Worm (Caenorhabditis elegans) whole organism, L3 larva: Measurements from ENCODE around the gene F10G2.1.

ENCODE experiments used
- aly-2 ChIP-seq: fragments of 150-350 bp; optimal IDR thresholded peaks from 2 replicates; lab custom pipeline; 2014; ENCODE audit warnings: missing biosample characterization, missing genetic modification characterization
- elt-1 ChIP-seq: fragments of 150-350 bp; optimal IDR thresholded peaks from 2 replicates; lab custom pipeline; 2014; ENCODE audit warnings: missing biosample characterization, missing genetic modification characterization
- fos-1 ChIP-seq: fragments of 150-350 bp; optimal IDR thresholded peaks from 2 replicates; lab custom pipeline; 2014; ENCODE audit warnings: missing biosample characterization, missing genetic modification characterization
- hmg-11 ChIP-seq: sonication (generic microtip); optimal IDR thresholded peaks from 2 replicates; lab custom pipeline; 2016; ENCODE audit warnings: missing genetic modification characterization, missing compliant biosample characterization
- mdl-1 ChIP-seq: fragments of 150-350 bp; optimal IDR thresholded peaks from 2 replicates; lab custom pipeline; 2014; ENCODE audit warnings: missing biosample characterization, missing genetic modification characterization
- pqm-1 ChIP-seq: fragments of 150-350 bp; optimal IDR thresholded peaks from 2 replicates; lab custom pipeline; 2017; ENCODE audit warnings: missing biosample characterization, missing genetic modification characterization, inconsistent platforms
- sea-2 ChIP-seq: fragments of 150-350 bp; sonication (generic microtip); optimal IDR thresholded peaks from 4 replicates; lab custom pipeline; 2014; ENCODE audit warnings: missing biosample characterization, missing genetic modification reagents, missing genetic modification characterization
- unc-39 ChIP-seq: sonication (generic microtip); optimal IDR thresholded peaks from 4 replicates; lab custom pipeline; 2017; ENCODE audit warnings: missing biosample characterization, missing genetic modification characterization
- unc-62 ChIP-seq: fragments of 150-350 bp; sonication (generic microtip); optimal IDR thresholded peaks from 4 replicates; lab custom pipeline; 2014; ENCODE audit warnings: missing biosample characterization, missing genetic modification reagents, missing genetic modification characterization
- ztf-4 ChIP-seq: fragments of 150-350 bp; optimal IDR thresholded peaks from 2 replicates; lab custom pipeline; 2014; ENCODE audit warnings: missing biosample characterization, missing genetic modification characterization

ce11 chrV:7298463-7298862, 33.9 kb upstream of the F10G2.1 start, which contains the start of gene F07G11.3:
- TF ChIP-seq fos-1 (tag; lab: Kevin White, UChicago) (no peak), ztf-4 (tag; lab: Kevin White, UChicago) (no peak), hmg-11 (tag; lab: Kevin White, UChicago) (no peak), aly-2 (tag; lab: Kevin White, UChicago) (no peak), sea-2 (GFP tag; lab: Kevin White, UChicago) (no peak), elt-1 (no peak), mdl-1 (tag; lab: Kevin White, UChicago) (no peak), unc-62 (GFP tag; lab: Kevin White, UChicago) (no peak), pqm-1 (tag; lab: Kevin White, UChicago) (no peak), unc-39 (no peak)
